Fruit fly (Drosophila melanogaster) whole organism, embryonic: ENCODE measurements around the gene CG2964.

Source experiments
- ATbp ChIP-seq: fragments of 200-800 bp; sonication (Bioruptor generic); optimal IDR thresholded peaks from 2 replicates; lab custom pipeline; 2017; ENCODE audit warnings: missing biosample characterization, mild to moderate bottlenecking, missing genetic modification characterization, missing genetic modification reagents
- Abd-B ChIP-seq: fragments of 200-800 bp; sonication (Bioruptor generic); optimal IDR thresholded peaks from 2 replicates; lab custom pipeline; 2018; ENCODE audit warnings: missing biosample characterization, mild to moderate bottlenecking, missing genetic modification characterization, moderate library complexity
- Adf1 ChIP-seq: fragments of 200-800 bp; sonication (Bioruptor generic); IDR thresholded peaks from 2 replicates; pipeline ENCODE4 v1.3.6; 2022; ENCODE audit warnings: missing biosample characterization, missing genetic modification characterization
- B-H2 ChIP-seq: fragments of 200-800 bp; sonication (Bioruptor generic); optimal IDR thresholded peaks from 2 replicates; lab custom pipeline; 2018; ENCODE audit warnings: missing biosample characterization, mild to moderate bottlenecking, missing genetic modification characterization
- Blimp-1 ChIP-seq: fragments of 200-800 bp; sonication (Bioruptor generic); optimal IDR thresholded peaks from 3 replicates; lab custom pipeline; 2018; ENCODE audit warnings: missing biosample characterization, missing genetic modification characterization, mild to moderate bottlenecking, moderate library complexity, missing genetic modification reagents
- CG10431 ChIP-seq: fragments of 200-800 bp; sonication (Bioruptor generic); optimal IDR thresholded peaks from 3 replicates; lab custom pipeline; 2018; ENCODE audit warnings: missing biosample characterization, mild to moderate bottlenecking, missing genetic modification characterization
- CG12071 ChIP-seq: fragments of 200-800 bp; sonication (Bioruptor generic); optimal IDR thresholded peaks from 3 replicates; lab custom pipeline; 2018; ENCODE audit warnings: missing biosample characterization, mild to moderate bottlenecking, missing genetic modification characterization
- CG12769 ChIP-seq: fragments of 200-800 bp; sonication (Bioruptor generic); optimal IDR thresholded peaks from 2 replicates; lab custom pipeline; 2019; ENCODE audit warnings: missing biosample characterization, mild to moderate bottlenecking, missing genetic modification characterization, moderate library complexity
- CG12942 ChIP-seq: fragments of 200-800 bp; sonication (Bioruptor generic); optimal IDR thresholded peaks from 3 replicates; lab custom pipeline; 2016; ENCODE audit warnings: missing biosample characterization, missing genetic modification characterization
- CG13296 ChIP-seq: fragments of 200-800 bp; sonication (Bioruptor generic); optimal IDR thresholded peaks from 3 replicates; lab custom pipeline; 2018; ENCODE audit warnings: missing biosample characterization, mild to moderate bottlenecking, missing genetic modification characterization
- CG14050 ChIP-seq: fragments of 200-800 bp; sonication (Bioruptor generic); IDR thresholded peaks from 3 replicates; pipeline ENCODE4 v1.3.6; 2022; ENCODE audit warnings: missing biosample characterization, missing genetic modification characterization
- CG15514 ChIP-seq: fragments of 200-800 bp; sonication (Bioruptor generic); optimal IDR thresholded peaks from 3 replicates; lab custom pipeline; 2017; ENCODE audit warnings: missing biosample characterization, missing genetic modification characterization, mild to moderate bottlenecking, moderate library complexity, missing genetic modification reagents
- CG17385 ChIP-seq: fragments of 200-800 bp; sonication (Bioruptor generic); optimal IDR thresholded peaks from 3 replicates; lab custom pipeline; 2018; ENCODE audit warnings: missing biosample characterization, mild to moderate bottlenecking, missing genetic modification characterization
- CG18599 ChIP-seq: fragments of 200-800 bp; sonication (Bioruptor generic); optimal IDR thresholded peaks from 3 replicates; lab custom pipeline; 2017; ENCODE audit warnings: missing biosample characterization, missing genetic modification characterization, mild to moderate bottlenecking, moderate library complexity, missing genetic modification reagents
- CG2129 ChIP-seq: fragments of 200-800 bp; sonication (Bioruptor generic); IDR thresholded peaks from 2 replicates; pipeline ENCODE4 v1.3.6; 2022; ENCODE audit warnings: missing biosample characterization, missing genetic modification characterization; ENCODE audit not compliant: partially characterized antibody
- CG2199 ChIP-seq: fragments of 200-800 bp; sonication (Bioruptor generic); IDR thresholded peaks from 3 replicates; pipeline ENCODE4 v1.3.6; 2022; ENCODE audit warnings: missing biosample characterization, missing genetic modification characterization
- CG34224 ChIP-seq: fragments of 200-800 bp; sonication (Bioruptor generic); IDR thresholded peaks from 3 replicates; pipeline ENCODE4 v1.3.6; 2022; ENCODE audit warnings: missing biosample characterization, missing genetic modification characterization; ENCODE audit not compliant: partially characterized antibody
- CG34376 ChIP-seq: fragments of 200-800 bp; sonication (Bioruptor generic); optimal IDR thresholded peaks from 2 replicates; lab custom pipeline; 2018; ENCODE audit warnings: missing biosample characterization, mild to moderate bottlenecking, missing genetic modification characterization
- CG3726 ChIP-seq: fragments of 200-800 bp; sonication (Bioruptor generic); IDR thresholded peaks from 3 replicates; pipeline ENCODE4, ENCODE4 v1.3.6; 2022; ENCODE audit warnings: missing biosample characterization, missing genetic modification characterization
- CG4328 ChIP-seq: fragments of 200-800 bp; sonication (Bioruptor generic); optimal IDR thresholded peaks from 3 replicates; lab custom pipeline; 2017; ENCODE audit warnings: missing biosample characterization, missing genetic modification reagents, missing genetic modification characterization
- CG4854 ChIP-seq: fragments of 200-800 bp; sonication (Bioruptor generic); optimal IDR thresholded peaks from 2 replicates; lab custom pipeline; 2016; ENCODE audit warnings: missing biosample characterization, missing genetic modification characterization, inconsistent platforms
- CG7372 ChIP-seq: fragments of 200-800 bp; sonication (Bioruptor generic); IDR thresholded peaks from 2 replicates; pipeline ENCODE4 v1.3.6; 2022; ENCODE audit warnings: missing biosample characterization, missing genetic modification characterization
- CG8290 ChIP-seq, 3 experiments: fragments of 200-800 bp; sonication (Bioruptor generic); optimal IDR thresholded peaks; 2 replicates each; lab custom pipeline; 2016 to 2019; ENCODE audit warnings: missing biosample characterization in 3 of 3, missing genetic modification characterization in 3 of 3, mild to moderate bottlenecking in 2 of 3, moderate library complexity in 1 of 3
- CG9797 ChIP-seq: fragments of 200-800 bp; sonication (Bioruptor generic); optimal IDR thresholded peaks from 3 replicates; lab custom pipeline; 2018; ENCODE audit warnings: missing biosample characterization, mild to moderate bottlenecking, missing genetic modification characterization
- CTCF ChIP-seq: fragments of 200-800 bp; sonication (Bioruptor generic); optimal IDR thresholded peaks from 2 replicates; lab custom pipeline; 2017; ENCODE audit warnings: missing biosample characterization, mild to moderate bottlenecking, missing genetic modification characterization, moderate library complexity
- Camta ChIP-seq: fragments of 200-800 bp; sonication (Bioruptor generic); optimal IDR thresholded peaks from 2 replicates; lab custom pipeline; 2016; ENCODE audit warnings: missing biosample characterization, missing genetic modification characterization
- Elba2 ChIP-seq: fragments of 200-800 bp; sonication (Bioruptor generic); optimal IDR thresholded peaks from 3 replicates; lab custom pipeline; 2016; ENCODE audit warnings: missing biosample characterization, missing genetic modification characterization
- Fer1 ChIP-seq: fragments of 200-800 bp; sonication (Bioruptor generic); optimal IDR thresholded peaks from 2 replicates; lab custom pipeline; 2017; ENCODE audit warnings: missing biosample characterization, mild to moderate bottlenecking, missing genetic modification characterization
- MTF-1 ChIP-seq: fragments of 200-800 bp; sonication (Bioruptor generic); optimal IDR thresholded peaks from 2 replicates; lab custom pipeline; 2018; ENCODE audit warnings: missing biosample characterization, mild to moderate bottlenecking, missing genetic modification characterization, borderline replicate concordance
- Nf-YA ChIP-seq: fragments of 200-800 bp; sonication (Bioruptor generic); IDR thresholded peaks from 2 replicates; pipeline ENCODE4 v1.3.6; 2022; ENCODE audit warnings: missing biosample characterization, missing genetic modification characterization
- Opbp ChIP-seq: fragments of 200-800 bp; sonication (Bioruptor generic); IDR thresholded peaks from 3 replicates; pipeline ENCODE4 v1.3.6; 2022; ENCODE audit warnings: missing biosample characterization, missing genetic modification characterization; ENCODE audit not compliant: partially characterized antibody
- Rx ChIP-seq: fragments of 200-800 bp; sonication (Bioruptor generic); IDR thresholded peaks from 2 replicates; pipeline ENCODE4 v1.3.6; 2022; ENCODE audit warnings: missing biosample characterization, missing genetic modification characterization
- Trl ChIP-seq, 3 experiments: fragments of >200 bp in 2 of 3; fragments of 200-800 bp in 1 of 3; sonication (Bioruptor generic) in 1 of 3; optimal IDR thresholded peaks; 2 replicates in 1 of 3; 3 replicates in 2 of 3; lab custom pipeline; 2016 to 2017; ENCODE audit warnings: missing biosample characterization in 1 of 3, missing genetic modification characterization in 1 of 3
- Usf ChIP-seq: fragments of 200-800 bp; sonication (Bioruptor generic); optimal IDR thresholded peaks from 2 replicates; lab custom pipeline; 2017; ENCODE audit warnings: missing genotype, missing biosample characterization, missing genetic modification characterization
- Xrp1 ChIP-seq: fragments of 200-800 bp; sonication (Bioruptor generic); IDR thresholded peaks from 2 replicates; pipeline ENCODE4 v1.3.6; 2022; ENCODE audit warnings: missing biosample characterization, missing genetic modification characterization
- bbx ChIP-seq: fragments of 200-800 bp; sonication (Bioruptor generic); IDR thresholded peaks from 2 replicates; pipeline ENCODE4 v1.3.6; 2022; ENCODE audit warnings: missing biosample characterization, missing genetic modification characterization; ENCODE audit not compliant: partially characterized antibody
- dan ChIP-seq: fragments of 200-800 bp; sonication (Bioruptor generic); IDR thresholded peaks from 2 replicates; pipeline ENCODE4 v1.3.6; 2022; ENCODE audit warnings: missing biosample characterization, missing genetic modification characterization
- dysf ChIP-seq: fragments of 200-800 bp; sonication (Bioruptor generic); IDR thresholded peaks from 3 replicates; pipeline ENCODE4 v1.3.6; 2022; ENCODE audit warnings: missing biosample characterization, missing genetic modification characterization
- fd64A ChIP-seq: fragments of 200-800 bp; sonication (Bioruptor generic); optimal IDR thresholded peaks from 3 replicates; lab custom pipeline; 2018; ENCODE audit warnings: missing biosample characterization, mild to moderate bottlenecking, missing genetic modification characterization
- odd ChIP-seq: fragments of 200-800 bp; sonication (Bioruptor generic); optimal IDR thresholded peaks from 2 replicates; lab custom pipeline; 2017; ENCODE audit warnings: missing biosample characterization, mild to moderate bottlenecking, missing genetic modification characterization
- p53 ChIP-seq: fragments of 200-800 bp; sonication (Bioruptor generic); optimal IDR thresholded peaks from 2 replicates; lab custom pipeline; 2016; ENCODE audit warnings: missing biosample characterization, missing genetic modification characterization
- ranshi ChIP-seq: fragments of 200-800 bp; sonication (Bioruptor generic); IDR thresholded peaks from 2 replicates; pipeline ENCODE4 v1.3.6; 2022; ENCODE audit warnings: missing biosample characterization, missing genetic modification characterization
- slou ChIP-seq: fragments of 200-800 bp; sonication (Bioruptor generic); optimal IDR thresholded peaks from 3 replicates; lab custom pipeline; 2016; ENCODE audit warnings: missing biosample characterization, missing genetic modification characterization
- sob ChIP-seq: fragments of 200-800 bp; sonication (Bioruptor generic); IDR thresholded peaks from 2 replicates; pipeline ENCODE4 v1.3.6; 2022; ENCODE audit warnings: missing biosample characterization, missing genetic modification characterization
- sr ChIP-seq: fragments of 200-800 bp; sonication (Bioruptor generic); IDR thresholded peaks from 3 replicates; pipeline ENCODE4 v1.3.6; 2022; ENCODE audit warnings: missing biosample characterization, missing genetic modification characterization
- tin ChIP-seq: fragments of 200-800 bp; sonication (Bioruptor generic); optimal IDR thresholded peaks from 3 replicates; lab custom pipeline; 2016; ENCODE audit warnings: missing biosample characterization, missing genetic modification characterization
- vnd ChIP-seq: fragments of 200-800 bp; sonication (Bioruptor generic); IDR thresholded peaks from 3 replicates; pipeline ENCODE4 v1.3.6; 2022; ENCODE audit warnings: missing biosample characterization, missing genetic modification characterization; ENCODE audit not compliant: partially characterized antibody
- zen2 ChIP-seq: fragments of 200-800 bp; sonication (Bioruptor generic); IDR thresholded peaks from 3 replicates; pipeline ENCODE4 v1.3.6; 2022; ENCODE audit warnings: missing biosample characterization, missing genetic modification characterization; ENCODE audit not compliant: partially characterized antibody

The CG2964 gene

dm6 chr2L:2861140-2861884 is 49.1 kb downstream of the CG2964 start (continued):
- TF ChIP-seq CG8290 (GFP tag; optimal IDR thresholded peaks at IDR 0.05; lab: Kevin White, UChicago) (peak; percentile 49), CG8290 (tag; optimal IDR thresholded peaks at IDR 0.05; lab: Kevin White, UChicago) (peak; percentile 7 to 9), CG10431 (GFP tag; lab: Kevin White, UChicago) (peak; percentile 50), vnd (GFP tag; lab: Robert Waterston, UW) (no peak), CG34376 (GFP tag; lab: Kevin White, UChicago) (peak; percentile 38), dysf (no peak; the same call in 2 of the 3 replicates), slou (no peak), sob (GFP tag; lab: Robert Waterston, UW) (peak; percentile 57), ranshi (GFP tag; lab: Robert Waterston, UW) (no peak), ATbp (GFP tag; lab: Kevin White, UChicago) (peak; percentile 37), CG9797 (GFP tag; lab: Kevin White, UChicago) (no peak), Camta (GFP tag; lab: Kevin White, UChicago) (no peak), p53 (no peak), CG15514 (no peak), Abd-B (no peak), zen2 (no peak), tin (GFP tag; lab: Kevin White, UChicago) (no peak), CG7372 (GFP tag; lab: Robert Waterston, UW) (no peak), Fer1 (GFP tag; lab: Kevin White, UChicago) (peak; percentile 24), Rx (GFP tag; lab: Robert Waterston, UW) (no peak), Usf (GFP tag; lab: Kevin White, UChicago) (no peak), Xrp1 (GFP tag; lab: Robert Waterston, UW) (peak; percentile 39; the same call in 1 of the 2 replicates), CG34224 (peak; percentile 21; the same call in 1 of the 3 replicates), CG4328 (peak; percentile 34), CG12769 (peak; percentile 45), CG2199 (GFP tag; lab: Robert Waterston, UW) (no peak; the same call in 1 of the 3 replicates), Blimp-1 (peak; percentile 7), bbx (GFP tag; lab: Robert Waterston, UW) (0 out of 2 replicates have a peak, but pooled peaks have one; percentile 34), CG3726 (GFP tag; lab: Robert Waterston, UW) (no peak), odd (GFP tag; lab: Kevin White, UChicago) (peak; percentile 40), CG14050 (GFP tag; lab: Robert Waterston, UW) (no peak), Elba2 (GFP tag; lab: Kevin White, UChicago) (no peak), dan (GFP tag; lab: Robert Waterston, UW) (no peak), fd64A (GFP tag; lab: Kevin White, UChicago) (peak; percentile 39), CG12071 (GFP tag; lab: Kevin White, UChicago) (peak; percentile 50), MTF-1 (peak; percentile 56), Nf-YA (GFP tag; lab: Robert Waterston, UW) (no peak), CG17385 (GFP tag; lab: Kevin White, UChicago) (peak; percentile 7), Opbp (GFP tag; lab: Robert Waterston, UW) (no peak), CG13296 (peak; percentile 35), CG4854 (GFP tag; lab: Kevin White, UChicago) (no peak), CG12942 (GFP tag; lab: Kevin White, UChicago) (no peak), CG2129 (no peak), sr (GFP tag; lab: Robert Waterston, UW) (no peak), CG18599 (GFP tag; lab: Kevin White, UChicago) (peak; percentile 25), B-H2 (no peak), Adf1 (GFP tag; lab: Robert Waterston, UW) (peak; percentile 18; the same call in 1 of the 2 replicates), Trl (optimal IDR thresholded peaks at IDR 0.05; lab: Kevin White, UChicago) (peak; percentile 32 to 36), Trl (GFP tag; optimal IDR thresholded peaks at IDR 0.05; lab: Kevin White, UChicago) (no peak), CTCF (no peak)
